Worm (Caenorhabditis elegans) whole organism, L1 larva: ENCODE measurements around the gene zipt-9.

Experiments used
- C16A3.4 ChIP-seq: fragments of 150-350 bp; optimal IDR thresholded peaks from 2 replicates; lab custom pipeline; 2014; ENCODE audit warnings: missing biosample characterization, missing genetic modification characterization
- Y116A8C.19 ChIP-seq: sonication (generic microtip); optimal IDR thresholded peaks from 2 replicates; lab custom pipeline; 2016; ENCODE audit warnings: missing compliant biosample characterization, missing genetic modification characterization, borderline replicate concordance
- alr-1 ChIP-seq: fragments of 200-800 bp; sonication (Bioruptor generic); optimal IDR thresholded peaks from 2 replicates; lab custom pipeline; 2018; ENCODE audit warnings: borderline replicate concordance, mild to moderate bottlenecking, missing genetic modification characterization, missing compliant biosample characterization
- blmp-1 ChIP-seq: fragments of 150-350 bp; optimal IDR thresholded peaks from 2 replicates; lab custom pipeline; 2014; ENCODE audit warnings: missing biosample characterization, missing genetic modification characterization
- ceh-63 ChIP-seq: fragments of 200-800 bp; sonication (Bioruptor generic); optimal IDR thresholded peaks from 2 replicates; lab custom pipeline; 2018; ENCODE audit warnings: mild to moderate bottlenecking, missing genetic modification characterization, missing compliant biosample characterization
- ceh-88 ChIP-seq: fragments of 200-800 bp; sonication (Bioruptor generic); IDR thresholded peaks from 2 replicates; pipeline ENCODE4 v1.3.6; 2022; ENCODE audit warnings: missing genetic modification characterization, missing compliant biosample characterization
- dpl-1 ChIP-seq, 3 experiments: fragments of 150-350 bp in 2 of 3; sonication (generic microtip) in 1 of 3; optimal IDR thresholded peaks; 2 replicates each; lab custom pipeline; 2014 to 2017; ENCODE audit warnings: missing biosample characterization in 3 of 3, missing genetic modification characterization in 3 of 3, missing genetic modification reagents in 3 of 3
- dsc-1 ChIP-seq: sonication (generic microtip); optimal IDR thresholded peaks from 2 replicates; lab custom pipeline; 2016; ENCODE audit warnings: mild to moderate bottlenecking, missing genetic modification characterization, missing compliant biosample characterization
- efl-1 ChIP-seq, 4 experiments: fragments of 150-350 bp; optimal IDR thresholded peaks in 3 of 4; peaks in 1 of 4; 1 replicate in 1 of 4; 2 replicates in 3 of 4; lab custom pipeline; 2014; ENCODE audit warnings: missing biosample characterization in 2 of 4, missing genetic modification characterization in 2 of 4, missing genetic modification reagents in 2 of 4
- efl-3 ChIP-seq: fragments of 200-800 bp; sonication (Bioruptor generic); optimal IDR thresholded peaks from 2 replicates; lab custom pipeline; 2018; ENCODE audit warnings: mild to moderate bottlenecking, missing genetic modification characterization, missing compliant biosample characterization
- egl-13 ChIP-seq: sonication (generic microtip); optimal IDR thresholded peaks from 2 replicates; lab custom pipeline; 2016; ENCODE audit warnings: missing genotype, missing genetic modification reagents, missing genetic modification characterization, missing compliant biosample characterization
- egl-27 ChIP-seq, 2 experiments: fragments of 150-350 bp in 1 of 2; sonication (generic microtip); optimal IDR thresholded peaks; 3 replicates each; lab custom pipeline; 2017 to 2018; ENCODE audit warnings: missing biosample characterization in 2 of 2, missing genetic modification characterization in 2 of 2, missing genetic modification reagents in 2 of 2
- elt-2 ChIP-seq: sonication (generic microtip); optimal IDR thresholded peaks from 2 replicates; lab custom pipeline; 2016; ENCODE audit warnings: missing genetic modification characterization, mild to moderate bottlenecking, inconsistent platforms, missing compliant biosample characterization, missing genetic modification reagents
- fkh-10 ChIP-seq: sonication (generic microtip); optimal IDR thresholded peaks from 2 replicates; lab custom pipeline; 2017; ENCODE audit warnings: missing biosample characterization, missing genetic modification reagents, missing genetic modification characterization
- hlh-4 ChIP-seq: sonication (generic microtip); optimal IDR thresholded peaks from 2 replicates; lab custom pipeline; 2016; ENCODE audit warnings: mild to moderate bottlenecking, missing genetic modification characterization, missing compliant biosample characterization
- isw-1 ChIP-seq: fragments of 200-800 bp; sonication (Bioruptor generic); IDR thresholded peaks from 2 replicates; pipeline ENCODE4 v1.3.6; 2022; ENCODE audit warnings: missing genetic modification characterization, missing compliant biosample characterization
- jun-1 ChIP-seq: fragments of 150-350 bp; optimal IDR thresholded peaks from 2 replicates; lab custom pipeline; 2014; ENCODE audit warnings: missing biosample characterization, missing genetic modification reagents, missing genetic modification characterization
- lin-13 ChIP-seq: fragments of 150-350 bp; optimal IDR thresholded peaks from 2 replicates; lab custom pipeline; 2014; ENCODE audit warnings: missing biosample characterization, missing genetic modification reagents, missing genetic modification characterization
- lin-14 ChIP-seq: fragments of 200-800 bp; sonication (Bioruptor generic); optimal IDR thresholded peaks from 2 replicates; lab custom pipeline; 2018; ENCODE audit warnings: mild to moderate bottlenecking, missing genetic modification characterization, moderate library complexity, missing compliant biosample characterization
- lir-3 ChIP-seq: sonication (generic microtip); optimal IDR thresholded peaks from 2 replicates; lab custom pipeline; 2016; ENCODE audit warnings: mild to moderate bottlenecking, missing genetic modification characterization, moderate library complexity, missing compliant biosample characterization; ENCODE audit not compliant: poor library complexity
- mep-1 ChIP-seq: fragments of 150-350 bp; optimal IDR thresholded peaks from 2 replicates; lab custom pipeline; 2014; ENCODE audit warnings: missing biosample characterization, missing genetic modification characterization
- nhr-11 ChIP-seq: fragments of 150-350 bp; optimal IDR thresholded peaks from 2 replicates; lab custom pipeline; 2014; ENCODE audit warnings: missing biosample characterization, missing genetic modification characterization
- nhr-20 ChIP-seq: sonication (generic microtip); optimal IDR thresholded peaks from 2 replicates; lab custom pipeline; 2016; ENCODE audit warnings: mild to moderate bottlenecking, missing genetic modification characterization, missing compliant biosample characterization
- nhr-237 ChIP-seq: fragments of 150-350 bp; optimal IDR thresholded peaks from 2 replicates; lab custom pipeline; 2014; ENCODE audit warnings: missing biosample characterization, missing genetic modification characterization
- nhr-47 ChIP-seq: sonication (generic microtip); optimal IDR thresholded peaks from 2 replicates; lab custom pipeline; 2016; ENCODE audit warnings: mild to moderate bottlenecking, missing genetic modification characterization, moderate library complexity, missing compliant biosample characterization
- nhr-71 ChIP-seq: sonication (generic microtip); optimal IDR thresholded peaks from 2 replicates; lab custom pipeline; 2016; ENCODE audit warnings: mild to moderate bottlenecking, missing genetic modification characterization, moderate library complexity, missing compliant biosample characterization
- nhr-84 ChIP-seq: sonication (generic microtip); optimal IDR thresholded peaks from 2 replicates; lab custom pipeline; 2017; ENCODE audit warnings: missing biosample characterization, missing genetic modification characterization
- nhr-85 ChIP-seq: sonication (generic microtip); peaks from one replicate; lab custom pipeline; 2016; ENCODE audit warnings: missing genetic modification characterization, inconsistent platforms, missing compliant biosample characterization
- pag-3 ChIP-seq: sonication (generic microtip); optimal IDR thresholded peaks from 2 replicates; lab custom pipeline; 2017; ENCODE audit warnings: missing genetic modification characterization, mild to moderate bottlenecking, missing compliant biosample characterization, antibody characterized with exemption, borderline replicate concordance; ENCODE audit not compliant: insufficient read depth
- rnt-1 ChIP-seq: sonication (generic microtip); optimal IDR thresholded peaks from 2 replicates; lab custom pipeline; 2016; ENCODE audit warnings: mild to moderate bottlenecking, missing genetic modification characterization, moderate library complexity, missing compliant biosample characterization
- skn-1 ChIP-seq: fragments of 150-350 bp; optimal IDR thresholded peaks from 2 replicates; lab custom pipeline; 2014; ENCODE audit warnings: missing biosample characterization, missing genetic modification characterization
- snpc-4 ChIP-seq: fragments of 150-350 bp; optimal IDR thresholded peaks from 2 replicates; lab custom pipeline; 2014; ENCODE audit warnings: missing biosample characterization, missing genetic modification characterization
- snu-23 ChIP-seq: sonication (generic microtip); optimal IDR thresholded peaks from 2 replicates; lab custom pipeline; 2016; ENCODE audit warnings: missing genetic modification characterization, missing compliant biosample characterization
- sox-4 ChIP-seq: sonication (generic microtip); optimal IDR thresholded peaks from 2 replicates; lab custom pipeline; 2016; ENCODE audit warnings: missing genetic modification characterization, missing compliant biosample characterization
- sptf-1 ChIP-seq: fragments of 150-350 bp; optimal IDR thresholded peaks from 2 replicates; lab custom pipeline; 2014; ENCODE audit warnings: missing biosample characterization, missing genetic modification characterization
- swsn-7 ChIP-seq: sonication (generic microtip); optimal IDR thresholded peaks from 2 replicates; lab custom pipeline; 2016; ENCODE audit warnings: missing genetic modification characterization, missing compliant biosample characterization
- tbx-2 ChIP-seq: sonication (generic microtip); optimal IDR thresholded peaks from 2 replicates; lab custom pipeline; 2016; ENCODE audit warnings: missing genetic modification characterization, missing compliant biosample characterization
- tlp-1 ChIP-seq: fragments of 150-350 bp; optimal IDR thresholded peaks from 2 replicates; lab custom pipeline; 2014; ENCODE audit warnings: missing biosample characterization, missing genetic modification characterization
- unc-130 ChIP-seq: fragments of 150-350 bp; optimal IDR thresholded peaks from 2 replicates; lab custom pipeline; 2017; ENCODE audit warnings: missing biosample characterization, missing genetic modification characterization, inconsistent platforms
- unc-62 ChIP-seq: fragments of 150-350 bp; optimal IDR thresholded peaks from 2 replicates; lab custom pipeline; 2014; ENCODE audit warnings: missing biosample characterization, missing genetic modification reagents, missing genetic modification characterization
- zag-1 ChIP-seq: fragments of 150-350 bp; optimal IDR thresholded peaks from 2 replicates; lab custom pipeline; 2014; ENCODE audit warnings: missing biosample characterization, missing genetic modification characterization
- zip-4 ChIP-seq: fragments of 200-800 bp; sonication (Bioruptor generic); optimal IDR thresholded peaks from 2 replicates; lab custom pipeline; 2018; ENCODE audit warnings: mild to moderate bottlenecking, missing genetic modification characterization, moderate library complexity, missing compliant biosample characterization

Gene zipt-9

DNA sequence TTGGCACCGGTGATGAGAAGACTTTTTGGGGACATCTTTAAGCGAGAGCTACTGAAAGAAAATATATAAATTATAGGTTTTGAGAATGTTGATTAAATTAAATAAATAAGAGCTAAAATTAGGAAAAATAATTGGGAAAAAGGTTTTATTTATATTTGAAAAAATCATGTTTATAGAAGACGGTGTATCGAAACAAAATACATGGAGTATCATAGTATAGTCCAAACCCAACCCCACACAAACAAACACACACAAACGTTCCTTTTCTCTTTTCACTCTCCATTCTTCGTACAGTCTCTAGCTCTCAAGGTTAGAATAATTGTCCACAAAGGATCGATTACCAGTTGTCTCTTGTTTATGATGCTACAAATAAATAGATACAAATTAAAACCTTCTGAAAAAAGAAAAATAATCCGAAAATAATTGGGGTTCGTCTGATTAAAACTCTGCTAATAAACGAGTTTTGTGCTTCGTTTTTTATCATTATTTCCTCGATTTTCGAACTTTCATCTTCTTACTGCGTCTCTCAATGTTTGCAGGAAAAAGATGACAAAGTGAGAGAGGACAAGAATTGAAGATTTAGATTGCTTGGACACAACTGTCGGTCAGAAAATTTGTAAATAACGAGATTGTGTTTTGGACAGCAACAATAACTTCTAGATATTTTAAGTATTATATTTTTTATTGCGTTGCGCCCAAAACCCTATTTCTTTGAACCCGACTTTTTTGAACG is 41.5 kb upstream of the zipt-9 start, which contains the start of gene F20G2.2:
TSS of gene F20G2.2 (minus strand) at position 51 of the 733 bp plus-strand sequence.
- TF ChIP-seq snu-23 (GFP tag; lab: Kevin White, UChicago) (peak; percentile 24), lir-3 (tag; lab: Kevin White, UChicago) (no peak), nhr-71 (tag; lab: Kevin White, UChicago) (peak; percentile 44), isw-1 (GFP tag; lab: Robert Waterston, UW) (no peak), sox-4 (tag; lab: Kevin White, UChicago) (no peak), blmp-1 (tag; lab: Kevin White, UChicago) (peak; percentile 23), Y116A8C.19 (tag; lab: Kevin White, UChicago) (no peak), tlp-1 (tag; lab: Kevin White, UChicago) (no peak), lin-14 (GFP tag; lab: Kevin White, UChicago) (peak; percentile 72), C16A3.4 (tag; lab: Kevin White, UChicago) (no peak), hlh-4 (no peak), unc-62 (GFP tag; lab: Kevin White, UChicago) (no peak), nhr-85 (peak; percentile 13), efl-1 (optimal IDR thresholded peaks at IDR 0.05; lab: Kevin White, UChicago) (no peak), efl-1 (GFP tag; optimal IDR thresholded peaks at IDR 0.05 in 1 of 2; lab: Kevin White, UChicago) (peak in 1 of 2 experiments; percentile 11), snpc-4 (no peak), zip-4 (GFP tag; lab: Kevin White, UChicago) (no peak), nhr-237 (no peak), fkh-10 (GFP tag; lab: Kevin White, UChicago) (no peak), swsn-7 (no peak), lin-13 (GFP tag; lab: Kevin White, UChicago) (no peak), alr-1 (tag; lab: Kevin White, UChicago) (no peak), mep-1 (tag; lab: Kevin White, UChicago) (peak; percentile 38), egl-27 (tag; optimal IDR thresholded peaks at IDR 0.05; lab: Kevin White, UChicago) (no peak), efl-3 (GFP tag; lab: Kevin White, UChicago) (no peak), nhr-84 (tag; lab: Kevin White, UChicago) (no peak), skn-1 (tag; lab: Kevin White, UChicago) (peak; percentile 56)
- TF ChIP-seq, all 84 proteins: peak for 8

DNA sequence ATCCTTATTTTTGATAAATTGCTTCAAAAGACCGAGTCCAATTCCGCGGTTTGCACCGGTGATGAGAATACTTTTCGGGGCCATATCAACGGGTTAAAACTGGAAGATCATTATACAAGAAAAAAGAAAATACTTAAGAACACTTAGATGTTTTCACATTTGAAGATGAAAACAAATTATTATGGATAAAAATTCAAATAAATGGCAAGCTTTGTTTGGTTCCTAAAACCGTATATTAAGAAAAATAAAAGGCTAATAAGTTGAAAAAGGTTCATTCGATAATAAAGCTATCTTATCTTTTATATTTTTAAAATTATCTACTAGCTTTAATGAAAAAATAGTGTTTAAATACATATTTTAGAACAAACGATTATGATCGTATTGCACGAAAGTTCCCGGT is 38.4 kb upstream of the zipt-9 start, which contains the start of gene F20G2.1:
TSS of gene F20G2.1 (minus strand) at position 101 of the 400 bp plus-strand sequence.
- no peak for TF ChIP-seq sptf-1 (tag; lab: Kevin White, UChicago)
- TF ChIP-seq nhr-47 (tag; lab: Kevin White, UChicago) = no peak
- TF ChIP-seq egl-13 (tag; lab: Kevin White, UChicago) = no peak
- no peak for TF ChIP-seq ceh-88 (GFP tag; lab: Robert Waterston, UW)
- TF ChIP-seq nhr-20 (tag; lab: Kevin White, UChicago) = no peak
- no peak for TF ChIP-seq jun-1 (tag; lab: Kevin White, UChicago)
- no peak for TF ChIP-seq ceh-63
- TF ChIP-seq elt-2 (tag; lab: Kevin White, UChicago) = no peak
- TF ChIP-seq dsc-1 (tag; lab: Kevin White, UChicago) = no peak
- no peak for TF ChIP-seq nhr-11 (tag; lab: Kevin White, UChicago)
- no peak for TF ChIP-seq zag-1 (tag; lab: Kevin White, UChicago)
- no peak for TF ChIP-seq tbx-2 (tag; lab: Kevin White, UChicago)
- no peak for TF ChIP-seq hlh-4
- TF ChIP-seq isw-1 (GFP tag; lab: Robert Waterston, UW) = no peak
- TF ChIP-seq dpl-1 (GFP tag; optimal IDR thresholded peaks at IDR 0.05; lab: Kevin White, UChicago) = no peak
- no peak for TF ChIP-seq rnt-1 (tag; lab: Kevin White, UChicago)
- TF ChIP-seq efl-1 (optimal IDR thresholded peaks at IDR 0.05; lab: Kevin White, UChicago) = no peak
- TF ChIP-seq efl-1 (GFP tag; optimal IDR thresholded peaks at IDR 0.05 in 1 of 2; lab: Kevin White, UChicago) = no peak
- TF ChIP-seq pag-3 = no peak
- no peak for TF ChIP-seq unc-130 (tag; lab: Kevin White, UChicago)
